Worm (Caenorhabditis elegans) whole organism, young adult: ENCODE measurements around the gene W09B6.4.
A peak's percentile ranks its signal among the peaks of the same experiment; 100 is the strongest.

Experiments used
- F37B4.10 ChIP-seq: fragments of 200-800 bp; sonication (Bioruptor generic); IDR thresholded peaks from 2 replicates; pipeline ENCODE4 v1.3.6; 2022; ENCODE audit warnings: missing genetic modification characterization, missing compliant biosample characterization
- F39B2.1 ChIP-seq: fragments of 200-800 bp; sonication (Bioruptor generic); IDR thresholded peaks from 2 replicates; pipeline ENCODE4 v1.3.6; 2022; ENCODE audit warnings: missing genetic modification reagents, missing genetic modification characterization, missing compliant biosample characterization
- Y95B8A.8 ChIP-seq: fragments of 200-800 bp; sonication (Bioruptor generic); IDR thresholded peaks from 2 replicates; pipeline ENCODE4 v1.3.6; 2022; ENCODE audit warnings: missing genetic modification reagents, missing genetic modification characterization, missing compliant biosample characterization
- akir-1 ChIP-seq: fragments of 200-800 bp; sonication (Bioruptor generic); optimal IDR thresholded peaks from 2 replicates; lab custom pipeline; 2018; ENCODE audit warnings: mild to moderate bottlenecking, missing genetic modification characterization, moderate library complexity, missing compliant biosample characterization
- ama-1 ChIP-seq, 3 experiments: fragments of 150-350 bp in 1 of 3; sonication (generic microtip) in 2 of 3; optimal IDR thresholded peaks; 2 replicates each; lab custom pipeline; 2014 to 2018; ENCODE audit warnings: missing biosample characterization in 2 of 3, missing genetic modification characterization in 2 of 3, missing genetic modification reagents in 2 of 3
- atf-7 ChIP-seq: sonication (generic microtip); optimal IDR thresholded peaks from 2 replicates; lab custom pipeline; 2017; ENCODE audit warnings: mild to moderate bottlenecking, missing genetic modification characterization, missing compliant biosample characterization
- bed-2 ChIP-seq: fragments of 200-800 bp; sonication (Bioruptor generic); IDR thresholded peaks from 2 replicates; pipeline ENCODE4 v1.3.6; 2022; ENCODE audit warnings: missing genetic modification reagents, missing genetic modification characterization, missing compliant biosample characterization
- cebp-1 ChIP-seq, 2 experiments: fragments of 200-800 bp in 1 of 2; sonication (Bioruptor generic) in 1 of 2; sonication (generic microtip) in 1 of 2; IDR thresholded peaks in 1 of 2; optimal IDR thresholded peaks in 1 of 2; 2 replicates each; pipeline versions ENCODE4 v1.3.6 to Lab custom; 2017 to 2022; ENCODE audit warnings: missing compliant biosample characterization in 2 of 2, missing genetic modification characterization in 2 of 2, mild to moderate bottlenecking in 1 of 2, missing genetic modification reagents in 1 of 2, moderate library complexity in 1 of 2
- ceh-100 ChIP-seq: fragments of 200-800 bp; sonication (Bioruptor generic); IDR thresholded peaks from 2 replicates; pipeline ENCODE4 v1.3.6; 2022; ENCODE audit warnings: missing genetic modification reagents, missing genetic modification characterization, missing compliant biosample characterization
- dox-1 ChIP-seq: fragments of 200-800 bp; sonication (Bioruptor generic); IDR thresholded peaks from 2 replicates; pipeline ENCODE4 v1.3.6; 2022; ENCODE audit warnings: missing genetic modification reagents, missing genetic modification characterization, missing compliant biosample characterization
- dpl-1 ChIP-seq: fragments of 150-350 bp; optimal IDR thresholded peaks from 2 replicates; lab custom pipeline; 2014; ENCODE audit warnings: missing biosample characterization, missing genetic modification reagents, missing genetic modification characterization
- egl-44 ChIP-seq: fragments of 200-800 bp; sonication (Bioruptor generic); IDR thresholded peaks from 2 replicates; pipeline ENCODE4 v1.3.6; 2022; ENCODE audit warnings: missing genetic modification reagents, missing genetic modification characterization, missing compliant biosample characterization
- ets-4 ChIP-seq: fragments of 200-800 bp; sonication (Bioruptor generic); optimal IDR thresholded peaks from 2 replicates; lab custom pipeline; 2018; ENCODE audit warnings: mild to moderate bottlenecking, missing genetic modification characterization, missing compliant biosample characterization
- hmg-1.2 ChIP-seq: fragments of 200-800 bp; sonication (Bioruptor generic); IDR thresholded peaks from 2 replicates; pipeline ENCODE4 v1.3.6; 2022; ENCODE audit warnings: missing genetic modification reagents, missing genetic modification characterization, missing compliant biosample characterization
- hsf-1 ChIP-seq: fragments of 200-800 bp; sonication (Bioruptor generic); IDR thresholded peaks from 2 replicates; pipeline ENCODE4 v1.3.6; 2022; ENCODE audit warnings: missing genetic modification reagents, missing genetic modification characterization, missing compliant biosample characterization
- lin-26 ChIP-seq: fragments of 200-800 bp; sonication (Bioruptor generic); IDR thresholded peaks from 2 replicates; pipeline ENCODE4 v1.3.6; 2022; ENCODE audit warnings: missing genetic modification reagents, missing genetic modification characterization, missing compliant biosample characterization
- lin-35 ChIP-seq, 3 experiments: fragments of 150-350 bp in 2 of 3; sonication (generic microtip) in 1 of 3; optimal IDR thresholded peaks; 2 replicates each; lab custom pipeline; 2014 to 2018; ENCODE audit warnings: missing biosample characterization in 3 of 3, missing genetic modification characterization in 3 of 3, missing genetic modification reagents in 3 of 3
- lin-54 ChIP-seq: fragments of 200-800 bp; sonication (Bioruptor generic); optimal IDR thresholded peaks from 2 replicates; lab custom pipeline; 2018; ENCODE audit warnings: mild to moderate bottlenecking, missing genetic modification characterization, missing compliant biosample characterization
- madf-10 ChIP-seq: sonication (generic microtip); optimal IDR thresholded peaks from 2 replicates; lab custom pipeline; 2016; ENCODE audit warnings: mild to moderate bottlenecking, missing genetic modification characterization, missing compliant biosample characterization
- madf-6 ChIP-seq: fragments of 200-800 bp; sonication (Bioruptor generic); IDR thresholded peaks from 2 replicates; pipeline ENCODE4 v1.3.6; 2022; ENCODE audit warnings: missing genetic modification reagents, missing genetic modification characterization, missing compliant biosample characterization
- nhr-80 ChIP-seq: sonication (generic microtip); optimal IDR thresholded peaks from 2 replicates; lab custom pipeline; 2016; ENCODE audit warnings: missing genetic modification characterization, missing compliant biosample characterization
- pha-4 ChIP-seq: fragments of 150-350 bp; sonication (generic microtip); optimal IDR thresholded peaks from 2 replicates; lab custom pipeline; 2014; ENCODE audit warnings: missing biosample characterization, missing genetic modification reagents, missing genetic modification characterization
- rec-8 ChIP-seq, 2 experiments: sonication (generic microtip); optimal IDR thresholded peaks; 2 replicates each; lab custom pipeline; 2016; ENCODE audit warnings: mild to moderate bottlenecking in 2 of 2, missing genetic modification characterization in 2 of 2, missing genetic modification reagents in 2 of 2, missing genotype in 2 of 2, missing biosample characterization in 1 of 2, missing compliant biosample characterization in 1 of 2, moderate library complexity in 1 of 2
- rpc-1 ChIP-seq, 2 experiments: fragments of 150-350 bp in 1 of 2; sonication (generic microtip) in 1 of 2; optimal IDR thresholded peaks; 2 replicates each; lab custom pipeline; 2014 to 2018; ENCODE audit warnings: missing biosample characterization in 1 of 2, missing genetic modification characterization in 1 of 2, missing genetic modification reagents in 1 of 2, missing genotype in 1 of 2
- sea-2 ChIP-seq: fragments of 200-800 bp; sonication (Bioruptor generic); IDR thresholded peaks from 2 replicates; pipeline ENCODE4 v1.3.6; 2022; ENCODE audit warnings: missing genetic modification characterization, missing compliant biosample characterization
- snpc-1.3 ChIP-seq: sonication (generic microtip); optimal IDR thresholded peaks from 2 replicates; lab custom pipeline; 2017; ENCODE audit warnings: missing genetic modification characterization, mild to moderate bottlenecking, missing compliant biosample characterization, antibody characterized with exemption, moderate library complexity, missing genotype, missing genetic modification reagents; ENCODE audit not compliant: insufficient read depth
- tbp1 ChIP-seq: fragments of 200-800 bp; sonication (Bioruptor generic); optimal IDR thresholded peaks from 2 replicates; lab custom pipeline; 2018; ENCODE audit warnings: mild to moderate bottlenecking, missing genetic modification characterization, missing compliant biosample characterization
- unc-62 ChIP-seq: fragments of 150-350 bp; optimal IDR thresholded peaks from 2 replicates; lab custom pipeline; 2014; ENCODE audit warnings: missing biosample characterization, missing genetic modification reagents, missing genetic modification characterization
- ztf-18 ChIP-seq: sonication (generic microtip); optimal IDR thresholded peaks from 2 replicates; lab custom pipeline; 2016; ENCODE audit warnings: missing genotype, mild to moderate bottlenecking, missing genetic modification characterization, missing compliant biosample characterization
- ztf-22 ChIP-seq: fragments of 200-800 bp; sonication (Bioruptor generic); optimal IDR thresholded peaks from 2 replicates; lab custom pipeline; 2018; ENCODE audit warnings: mild to moderate bottlenecking, missing genetic modification characterization, moderate library complexity, missing compliant biosample characterization
- ztf-28 ChIP-seq: fragments of 200-800 bp; sonication (Bioruptor generic); IDR thresholded peaks from 2 replicates; pipeline ENCODE4 v1.3.6; 2022; ENCODE audit warnings: missing genetic modification reagents, missing genetic modification characterization, missing compliant biosample characterization

Gene W09B6.4

ce11 chrII:1103484-1104100, 37.0 kb downstream of the W09B6.4 start:
- peak; percentile 54; the same call in 1 of the 2 replicates for TF ChIP-seq dox-1 (GFP tag; lab: Robert Waterston, UW)
- no peak for TF ChIP-seq akir-1 (GFP tag; lab: Kevin White, UChicago)
- peak; percentile 68 for TF ChIP-seq pha-4
- peak; percentile 27; the same call in 1 of the 2 replicates for TF ChIP-seq cebp-1 (GFP tag; IDR thresholded peaks at IDR 0.05; lab: Robert Waterston, UW)
- TF ChIP-seq cebp-1 (tag; optimal IDR thresholded peaks at IDR 0.05; lab: Kevin White, UChicago) = no peak
- peak; percentile 55 for TF ChIP-seq unc-62 (GFP tag; lab: Kevin White, UChicago)
- peak; percentile 83 for TF ChIP-seq ets-4 (GFP tag; lab: Kevin White, UChicago)
- peak; percentile 69 for TF ChIP-seq atf-7 (tag; lab: Kevin White, UChicago)
- TF ChIP-seq ztf-22 (GFP tag; lab: Kevin White, UChicago) = peak; percentile 65
- TF ChIP-seq rpc-1 (optimal IDR thresholded peaks at IDR 0.05; lab: Kevin White, UChicago) = peak; percentile 13
- TF ChIP-seq rpc-1 (tag; optimal IDR thresholded peaks at IDR 0.05; lab: Kevin White, UChicago) = peak; percentile 57
- TF ChIP-seq nhr-80 = peak; percentile 96
- no peak for TF ChIP-seq F39B2.1 (GFP tag; lab: Robert Waterston, UW)
- no peak for TF ChIP-seq snpc-1.3
- TF ChIP-seq tbp1 (GFP tag; lab: Kevin White, UChicago) = peak; percentile 65

DNA sequence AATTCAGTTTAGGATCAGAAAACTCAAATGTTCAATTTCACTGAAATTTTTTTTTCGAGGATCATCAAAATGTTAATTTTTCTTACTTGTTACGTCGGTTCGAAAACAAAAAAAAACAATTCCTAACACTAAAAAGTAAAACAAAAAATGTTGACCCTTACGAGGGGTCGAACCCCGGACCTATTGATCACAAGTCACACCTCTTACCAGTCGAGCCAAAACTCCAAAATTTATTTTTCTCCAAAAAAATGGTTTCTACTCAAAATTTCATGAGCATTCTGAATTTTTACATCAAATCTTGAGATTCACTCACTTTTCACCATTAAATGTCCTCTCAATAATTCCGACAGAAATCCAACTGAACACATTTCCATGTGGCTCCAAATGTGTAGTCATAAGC, 38.4 kb downstream of the W09B6.4 start:
- TF ChIP-seq egl-44 (GFP tag; lab: Robert Waterston, UW) (no peak), rpc-1 (optimal IDR thresholded peaks at IDR 0.05; lab: Kevin White, UChicago) (peak; percentile 12), rpc-1 (tag; optimal IDR thresholded peaks at IDR 0.05; lab: Kevin White, UChicago) (peak; percentile 55), tbp1 (GFP tag; lab: Kevin White, UChicago) (peak; percentile 66)

- TF ChIP-seq sea-2 (GFP tag; lab: Robert Waterston, UW) = no peak
- TF ChIP-seq nhr-80 = peak; percentile 47
- peak; percentile 0 for TF ChIP-seq ets-4 (GFP tag; lab: Kevin White, UChicago)
- TF ChIP-seq, all 124 proteins: peak for 2
Observed at ce11 chrII:1101413-1101812, 39.2 kb downstream of the W09B6.4 start.

DNA sequence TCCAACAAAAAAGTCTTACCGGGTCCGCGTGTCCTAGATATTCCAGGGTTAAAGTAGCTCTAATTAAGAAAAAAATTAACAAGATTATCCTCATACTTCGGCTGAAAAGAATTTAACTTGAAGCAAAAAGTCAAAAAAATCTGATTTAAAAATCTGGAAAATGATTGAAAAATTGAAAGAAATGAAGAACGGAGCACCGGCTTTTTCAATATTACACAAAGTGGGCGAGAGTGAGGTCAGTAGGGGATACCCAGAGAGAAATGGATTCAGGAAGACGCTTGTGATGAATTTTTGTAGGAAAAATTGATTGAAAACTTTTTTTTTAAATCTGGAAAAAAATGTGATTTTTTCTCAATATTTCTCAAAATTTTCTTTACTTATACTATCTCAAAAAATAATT, 39.9 kb downstream of the W09B6.4 start, which contains the start of gene pho-14:
TSS of gene pho-14 (minus strand) at position 101 of the 400 bp plus-strand sequence.
- TF ChIP-seq hsf-1 (GFP tag; lab: Robert Waterston, UW) (no peak), ceh-100 (GFP tag; lab: Robert Waterston, UW) (no peak), lin-35 (GFP tag; optimal IDR thresholded peaks at IDR 0.05; lab: Kevin White, UChicago) (no peak), atf-7 (tag; lab: Kevin White, UChicago) (no peak), rec-8 (tag; optimal IDR thresholded peaks at IDR 0.05; lab: Kevin White, UChicago) (no peak), lin-54 (GFP tag; lab: Kevin White, UChicago) (no peak), ama-1 (optimal IDR thresholded peaks at IDR 0.05; lab: Kevin White, UChicago) (no peak), ama-1 (GFP tag; optimal IDR thresholded peaks at IDR 0.05; lab: Kevin White, UChicago) (no peak), dpl-1 (no peak), bed-2 (GFP tag; lab: Robert Waterston, UW) (no peak), lin-26 (GFP tag; lab: Robert Waterston, UW) (no peak), ztf-18 (no peak), Y95B8A.8 (GFP tag; lab: Robert Waterston, UW) (no peak), ztf-22 (GFP tag; lab: Kevin White, UChicago) (no peak), madf-10 (tag; lab: Kevin White, UChicago) (no peak), madf-6 (GFP tag; lab: Robert Waterston, UW) (no peak), F37B4.10 (GFP tag; lab: Robert Waterston, UW) (no peak), ztf-28 (no peak), hmg-1.2 (GFP tag; lab: Robert Waterston, UW) (no peak)
